Worm (Caenorhabditis elegans): ENCODE measurements around the gene ifb-1.

ce11 chrII:5736599-5736998 is 28.8 kb upstream of the ifb-1 start:
- TF ChIP-seq F13H6.1 (tag; optimal IDR thresholded peaks at IDR 0.05) (no peak), lin-13 (GFP tag; optimal IDR thresholded peaks at IDR 0.05) (no peak), lin-39 (tag; optimal IDR thresholded peaks at IDR 0.05) (no peak), unc-55 (GFP tag; optimal IDR thresholded peaks at IDR 0.05) (no peak), sem-4 (tag; optimal IDR thresholded peaks at IDR 0.05) (no peak), skn-1 (tag; optimal IDR thresholded peaks at IDR 0.05) (no peak), unc-62 (GFP tag; optimal IDR thresholded peaks at IDR 0.05) (no peak), ztf-4 (tag; optimal IDR thresholded peaks at IDR 0.05) (no peak), nhr-237 (tag; optimal IDR thresholded peaks at IDR 0.05) (no peak), nhr-12 (tag; optimal IDR thresholded peaks at IDR 0.05) (no peak), zag-1 (tag; optimal IDR thresholded peaks at IDR 0.05) (no peak), ceh-16 (tag; optimal IDR thresholded peaks at IDR 0.05) (no peak), ztf-1 (GFP tag; conservative IDR thresholded peaks at IDR 0.05) (no peak)

Measured in whole organism, L2 larva.